Worm (Caenorhabditis elegans) whole organism, late embryonic: ENCODE measurements around the gene ttr-37.
A peak's percentile ranks its signal among the peaks of the same experiment; 100 is the strongest.

ENCODE experiments used
- C08G9.2 ChIP-seq: sonication (generic microtip); optimal IDR thresholded peaks from 2 replicates; lab custom pipeline; 2016; ENCODE audit warnings: mild to moderate bottlenecking, missing genetic modification characterization, moderate library complexity, missing compliant biosample characterization
- K09A11.1 ChIP-seq: sonication (generic microtip); optimal IDR thresholded peaks from 2 replicates; lab custom pipeline; 2017; ENCODE audit warnings: antibody characterized with exemption, mild to moderate bottlenecking, missing genetic modification characterization, missing compliant biosample characterization; ENCODE audit not compliant: insufficient read depth
- Y22D7AL.16 ChIP-seq: sonication (generic microtip); optimal IDR thresholded peaks from 2 replicates; lab custom pipeline; 2016; ENCODE audit warnings: missing genetic modification characterization, missing compliant biosample characterization
- ceh-14 ChIP-seq: sonication (generic microtip); optimal IDR thresholded peaks from 2 replicates; lab custom pipeline; 2016; ENCODE audit warnings: missing genotype, missing genetic modification characterization, missing compliant biosample characterization
- ceh-19 ChIP-seq: fragments of 200-800 bp; sonication (Bioruptor generic); optimal IDR thresholded peaks from 2 replicates; lab custom pipeline; 2018; ENCODE audit warnings: mild to moderate bottlenecking, missing genetic modification characterization, missing compliant biosample characterization
- ceh-2 ChIP-seq: sonication (generic microtip); optimal IDR thresholded peaks from 2 replicates; lab custom pipeline; 2016; ENCODE audit warnings: missing genotype, missing genetic modification characterization, missing compliant biosample characterization
- ceh-22 ChIP-seq: sonication (generic microtip); optimal IDR thresholded peaks from 2 replicates; lab custom pipeline; 2017; ENCODE audit warnings: missing biosample characterization, missing genetic modification characterization
- ceh-24 ChIP-seq: sonication (generic microtip); optimal IDR thresholded peaks from 2 replicates; lab custom pipeline; 2016; ENCODE audit warnings: mild to moderate bottlenecking, missing genetic modification characterization, missing compliant biosample characterization
- ceh-31 ChIP-seq: sonication (generic microtip); optimal IDR thresholded peaks from 2 replicates; lab custom pipeline; 2016; ENCODE audit warnings: missing genetic modification characterization, missing compliant biosample characterization
- ceh-34 ChIP-seq: sonication (generic microtip); optimal IDR thresholded peaks from 2 replicates; lab custom pipeline; 2016; ENCODE audit warnings: mild to moderate bottlenecking, missing genetic modification characterization, missing compliant biosample characterization
- ceh-45 ChIP-seq: fragments of 200-800 bp; sonication (Bioruptor generic); IDR thresholded peaks from 2 replicates; pipeline ENCODE4 v1.3.6; 2022; ENCODE audit warnings: missing genetic modification reagents, missing genetic modification characterization, missing compliant biosample characterization
- ceh-6 ChIP-seq: fragments of 200-800 bp; sonication (Bioruptor generic); optimal IDR thresholded peaks from 2 replicates; lab custom pipeline; 2018; ENCODE audit warnings: mild to moderate bottlenecking, missing genetic modification characterization, missing compliant biosample characterization
- ceh-9 ChIP-seq: sonication (generic microtip); optimal IDR thresholded peaks from 2 replicates; lab custom pipeline; 2016; ENCODE audit warnings: mild to moderate bottlenecking, missing genetic modification characterization, inconsistent platforms, missing compliant biosample characterization
- dve-1 ChIP-seq: sonication (generic microtip); optimal IDR thresholded peaks from 2 replicates; lab custom pipeline; 2017; ENCODE audit warnings: antibody characterized with exemption, mild to moderate bottlenecking, missing genetic modification characterization, missing compliant biosample characterization
- elt-2 ChIP-seq: sonication (generic microtip); optimal IDR thresholded peaks from 2 replicates; lab custom pipeline; 2016; ENCODE audit warnings: missing genetic modification reagents, missing genetic modification characterization, missing compliant biosample characterization
- elt-4 ChIP-seq: sonication (generic microtip); optimal IDR thresholded peaks from 2 replicates; lab custom pipeline; 2016; ENCODE audit warnings: missing genetic modification characterization, missing compliant biosample characterization
- ets-4 ChIP-seq: sonication (generic microtip); optimal IDR thresholded peaks from 2 replicates; lab custom pipeline; 2016; ENCODE audit warnings: missing genetic modification characterization, missing compliant biosample characterization
- fax-1 ChIP-seq: sonication (generic microtip); optimal IDR thresholded peaks from 2 replicates; lab custom pipeline; 2016; ENCODE audit warnings: missing genotype, missing genetic modification characterization, missing compliant biosample characterization
- gmeb-2 ChIP-seq: sonication (generic microtip); optimal IDR thresholded peaks from 2 replicates; lab custom pipeline; 2016; ENCODE audit warnings: missing genetic modification characterization, inconsistent platforms, missing compliant biosample characterization
- hlh-15 ChIP-seq: sonication (generic microtip); optimal IDR thresholded peaks from 2 replicates; lab custom pipeline; 2016; ENCODE audit warnings: missing genetic modification characterization, missing compliant biosample characterization
- hlh-30 ChIP-seq: sonication (generic microtip); optimal IDR thresholded peaks from 2 replicates; lab custom pipeline; 2017; ENCODE audit warnings: antibody characterized with exemption, missing genetic modification characterization, missing compliant biosample characterization; ENCODE audit not compliant: insufficient read depth
- hlh-8 ChIP-seq: sonication (generic microtip); optimal IDR thresholded peaks from 2 replicates; lab custom pipeline; 2016; ENCODE audit warnings: missing genotype, missing genetic modification characterization, missing compliant biosample characterization
- lin-11 ChIP-seq: fragments of 200-800 bp; sonication (Bioruptor generic); optimal IDR thresholded peaks from 2 replicates; lab custom pipeline; 2018; ENCODE audit warnings: mild to moderate bottlenecking, missing genetic modification characterization, missing compliant biosample characterization
- madf-2 ChIP-seq: sonication (generic microtip); optimal IDR thresholded peaks from 2 replicates; lab custom pipeline; 2017; ENCODE audit warnings: missing genetic modification characterization, missing compliant biosample characterization
- mec-3 ChIP-seq: sonication (generic microtip); optimal IDR thresholded peaks from 2 replicates; lab custom pipeline; 2016; ENCODE audit warnings: borderline replicate concordance, missing genetic modification characterization, missing compliant biosample characterization
- nfya-1 ChIP-seq: sonication (generic microtip); optimal IDR thresholded peaks from 2 replicates; lab custom pipeline; 2017; ENCODE audit warnings: missing genetic modification characterization, mild to moderate bottlenecking, missing compliant biosample characterization, antibody characterized with exemption, moderate library complexity
- nhr-232 ChIP-seq: sonication (generic microtip); optimal IDR thresholded peaks from 2 replicates; lab custom pipeline; 2016; ENCODE audit warnings: missing genetic modification characterization, missing compliant biosample characterization
- odd-2 ChIP-seq: sonication (generic microtip); optimal IDR thresholded peaks from 2 replicates; lab custom pipeline; 2017; ENCODE audit warnings: antibody characterized with exemption, mild to moderate bottlenecking, missing genetic modification characterization, missing compliant biosample characterization
- pag-3 ChIP-seq: sonication (generic microtip); optimal IDR thresholded peaks from 2 replicates; lab custom pipeline; 2016; ENCODE audit warnings: missing compliant biosample characterization, missing genetic modification characterization, borderline replicate concordance
- pax-1 ChIP-seq: fragments of 150-350 bp; optimal IDR thresholded peaks from 2 replicates; lab custom pipeline; 2014; ENCODE audit warnings: missing biosample characterization, missing genetic modification characterization
- pros-1 ChIP-seq: fragments of 150-350 bp; optimal IDR thresholded peaks from 2 replicates; lab custom pipeline; 2014; ENCODE audit warnings: missing biosample characterization, missing genetic modification reagents, missing genetic modification characterization
- ref-2 ChIP-seq: sonication (generic microtip); optimal IDR thresholded peaks from 2 replicates; lab custom pipeline; 2016; ENCODE audit warnings: missing genetic modification characterization, missing compliant biosample characterization
- rnt-1 ChIP-seq: sonication (generic microtip); optimal IDR thresholded peaks from 2 replicates; lab custom pipeline; 2016; ENCODE audit warnings: missing genetic modification characterization, missing compliant biosample characterization
- sdc-2 ChIP-seq: sonication (generic microtip); optimal IDR thresholded peaks from 2 replicates; lab custom pipeline; 2016; ENCODE audit warnings: missing genotype, missing genetic modification characterization, missing compliant biosample characterization
- sox-4 ChIP-seq: sonication (generic microtip); optimal IDR thresholded peaks from 2 replicates; lab custom pipeline; 2017; ENCODE audit warnings: mild to moderate bottlenecking, missing genetic modification characterization, inconsistent platforms, missing compliant biosample characterization
- tbx-2 ChIP-seq: sonication (generic microtip); optimal IDR thresholded peaks from 2 replicates; lab custom pipeline; 2016; ENCODE audit warnings: missing genetic modification characterization, missing compliant biosample characterization
- tbx-7 ChIP-seq: sonication (generic microtip); optimal IDR thresholded peaks from 2 replicates; lab custom pipeline; 2016; ENCODE audit warnings: missing genotype, missing genetic modification characterization, missing compliant biosample characterization
- unc-3 ChIP-seq, 2 experiments: fragments of 200-800 bp in 1 of 2; sonication (Bioruptor generic) in 1 of 2; sonication (generic microtip) in 1 of 2; conservative IDR thresholded peaks in 1 of 2; optimal IDR thresholded peaks in 1 of 2; 2 replicates each; pipeline versions ENCODE4 v1.3.6 to Lab custom; 2016 to 2022; ENCODE audit warnings: missing compliant biosample characterization in 2 of 2, missing genetic modification characterization in 2 of 2, missing genetic modification reagents in 1 of 2
- unc-42 ChIP-seq: sonication (generic microtip); optimal IDR thresholded peaks from 2 replicates; lab custom pipeline; 2016; ENCODE audit warnings: missing genotype, missing genetic modification characterization, missing compliant biosample characterization
- unc-86 ChIP-seq: sonication (generic microtip); optimal IDR thresholded peaks from 2 replicates; lab custom pipeline; 2016; ENCODE audit warnings: missing genetic modification characterization, missing compliant biosample characterization
- ztf-16 ChIP-seq: sonication (generic microtip); optimal IDR thresholded peaks from 2 replicates; lab custom pipeline; 2017; ENCODE audit warnings: missing genetic modification characterization, missing compliant biosample characterization

Gene ttr-37

ce11 chrX:1344818-1345217, 7.8 kb upstream of the ttr-37 start (continued):
- TF ChIP-seq gmeb-2 (tag; lab: Kevin White, UChicago) (peak; percentile 35), Y22D7AL.16 (tag; lab: Kevin White, UChicago) (no peak), ceh-24 (tag; lab: Kevin White, UChicago) (no peak), ceh-14 (tag; lab: Kevin White, UChicago) (no peak), ceh-22 (peak; percentile 72), ceh-45 (GFP tag; lab: Robert Waterston, UW) (no peak), elt-4 (no peak), unc-42 (tag; lab: Kevin White, UChicago) (peak; percentile 89), pag-3 (tag; lab: Kevin White, UChicago) (no peak), ztf-16 (peak; percentile 46), lin-11 (no peak), tbx-2 (tag; lab: Kevin White, UChicago) (peak; percentile 74), ceh-9 (tag; lab: Kevin White, UChicago) (no peak), rnt-1 (tag; lab: Kevin White, UChicago) (peak; percentile 76), madf-2 (tag; lab: Kevin White, UChicago) (peak; percentile 3), fax-1 (tag; lab: Kevin White, UChicago) (no peak), unc-3 (GFP tag; conservative IDR thresholded peaks at IDR 0.05; lab: Robert Waterston, UW) (no peak), unc-3 (tag; optimal IDR thresholded peaks at IDR 0.05; lab: Kevin White, UChicago) (no peak), nhr-232 (no peak), pax-1 (tag; lab: Kevin White, UChicago) (peak; percentile 54), nfya-1 (tag; lab: Kevin White, UChicago) (peak; percentile 86), ref-2 (tag; lab: Kevin White, UChicago) (peak; percentile 77), C08G9.2 (tag; lab: Kevin White, UChicago) (peak; percentile 56), ets-4 (tag; lab: Kevin White, UChicago) (peak; percentile 36), ceh-19 (GFP tag; lab: Kevin White, UChicago) (no peak), mec-3 (no peak), unc-86 (peak; percentile 34), sox-4 (tag; lab: Kevin White, UChicago) (no peak), K09A11.1 (tag; lab: Kevin White, UChicago) (peak; percentile 66), ceh-31 (tag; lab: Kevin White, UChicago) (peak; percentile 80), hlh-8 (tag; lab: Kevin White, UChicago) (no peak), sdc-2 (peak; percentile 99), odd-2 (no peak), pros-1 (tag; lab: Kevin White, UChicago) (peak; percentile 72), ceh-34 (tag; lab: Kevin White, UChicago) (peak; percentile 62)
- TF ChIP-seq, all 69 proteins: peak for 29

ce11 chrX:1344321-1344720, 7.3 kb upstream of the ttr-37 start, which contains the start of gene ins-39:
TSS of gene ins-39 (minus strand) at chrX:1344421.
- TF ChIP-seq unc-3 (GFP tag; conservative IDR thresholded peaks at IDR 0.05; lab: Robert Waterston, UW), result no peak
- TF ChIP-seq unc-3 (tag; optimal IDR thresholded peaks at IDR 0.05; lab: Kevin White, UChicago), result no peak
- no peak for TF ChIP-seq lin-11
- no peak for TF ChIP-seq sdc-2
- no peak for TF ChIP-seq ceh-6 (GFP tag; lab: Kevin White, UChicago)
- no peak for TF ChIP-seq hlh-30
- TF ChIP-seq tbx-7 (tag; lab: Kevin White, UChicago), result no peak
- no peak for TF ChIP-seq ceh-2 (tag; lab: Kevin White, UChicago)
- no peak for TF ChIP-seq tbx-2 (tag; lab: Kevin White, UChicago)
- no peak for TF ChIP-seq sox-4 (tag; lab: Kevin White, UChicago)
- no peak for TF ChIP-seq nhr-232
- TF ChIP-seq hlh-15 (tag; lab: Kevin White, UChicago), result no peak
- no peak for TF ChIP-seq C08G9.2 (tag; lab: Kevin White, UChicago)
- TF ChIP-seq elt-2 (tag; lab: Kevin White, UChicago), result no peak
- no peak for TF ChIP-seq rnt-1 (tag; lab: Kevin White, UChicago)
- TF ChIP-seq ceh-22, result no peak
- TF ChIP-seq dve-1 (tag; lab: Kevin White, UChicago), result no peak
- no peak for TF ChIP-seq Y22D7AL.16 (tag; lab: Kevin White, UChicago)
- TF ChIP-seq ets-4 (tag; lab: Kevin White, UChicago), result no peak
